Fruit fly (Drosophila melanogaster) whole organism, embryonic: ENCODE measurements around the gene CG15473.
A peak's percentile ranks its signal among the peaks of the same experiment; 100 is the strongest.

Source experiments
- Atf3 ChIP-seq: fragments of 200-800 bp; sonication (Bioruptor generic); optimal IDR thresholded peaks from 3 replicates; lab custom pipeline; 2016; ENCODE audit warnings: missing biosample characterization, missing genetic modification characterization
- CG10654 ChIP-seq: fragments of 200-800 bp; sonication (Bioruptor generic); optimal IDR thresholded peaks from 2 replicates; lab custom pipeline; 2016; ENCODE audit warnings: missing biosample characterization, missing genetic modification characterization
- CG12155 ChIP-seq: fragments of 200-800 bp; sonication (Bioruptor generic); optimal IDR thresholded peaks from 3 replicates; lab custom pipeline; 2016; ENCODE audit warnings: missing biosample characterization, missing genetic modification characterization
- CG14860 ChIP-seq: fragments of 200-800 bp; sonication (Bioruptor generic); IDR thresholded peaks from 3 replicates; pipeline ENCODE4 v1.3.6; 2022; ENCODE audit warnings: missing biosample characterization, missing genetic modification characterization; ENCODE audit not compliant: partially characterized antibody
- CG15269 ChIP-seq: fragments of 200-800 bp; sonication (Bioruptor generic); optimal IDR thresholded peaks from 2 replicates; lab custom pipeline; 2018; ENCODE audit warnings: missing biosample characterization, mild to moderate bottlenecking, missing genetic modification characterization, moderate library complexity
- CG17802 ChIP-seq: fragments of 200-800 bp; sonication (Bioruptor generic); optimal IDR thresholded peaks from 2 replicates; lab custom pipeline; 2018; ENCODE audit warnings: missing biosample characterization, mild to moderate bottlenecking, missing genetic modification characterization, moderate library complexity
- CG2116 ChIP-seq: fragments of 200-800 bp; sonication (Bioruptor generic); optimal IDR thresholded peaks from 3 replicates; lab custom pipeline; 2018; ENCODE audit warnings: missing biosample characterization, mild to moderate bottlenecking, missing genetic modification characterization
- CG2202 ChIP-seq: fragments of 200-800 bp; sonication (Bioruptor generic); optimal IDR thresholded peaks from 2 replicates; lab custom pipeline; 2018; ENCODE audit warnings: missing biosample characterization, mild to moderate bottlenecking, missing genetic modification characterization
- CG31441 ChIP-seq: fragments of 200-800 bp; sonication (Bioruptor generic); IDR thresholded peaks from 2 replicates; pipeline ENCODE4 v1.3.6; 2022; ENCODE audit warnings: missing biosample characterization, missing genetic modification characterization
- CG3407 ChIP-seq: fragments of 200-800 bp; sonication (Bioruptor generic); optimal IDR thresholded peaks from 2 replicates; lab custom pipeline; 2018; ENCODE audit warnings: missing biosample characterization, mild to moderate bottlenecking, missing genetic modification characterization
- CG3838 ChIP-seq: fragments of 200-800 bp; sonication (Bioruptor generic); optimal IDR thresholded peaks from 3 replicates; lab custom pipeline; 2016; ENCODE audit warnings: missing biosample characterization, missing genetic modification characterization
- CG4820 ChIP-seq: fragments of 200-800 bp; sonication (Bioruptor generic); optimal IDR thresholded peaks from 3 replicates; lab custom pipeline; 2016; ENCODE audit warnings: missing biosample characterization, missing genetic modification characterization
- CG6272 ChIP-seq: fragments of 200-800 bp; sonication (Bioruptor generic); IDR thresholded peaks from 2 replicates; pipeline ENCODE4 v1.3.6; 2022; ENCODE audit warnings: missing biosample characterization, missing genetic modification characterization
- CG8290 ChIP-seq, 3 experiments: fragments of 200-800 bp; sonication (Bioruptor generic); optimal IDR thresholded peaks; 2 replicates each; lab custom pipeline; 2016 to 2019; ENCODE audit warnings: missing biosample characterization in 3 of 3, missing genetic modification characterization in 3 of 3, mild to moderate bottlenecking in 2 of 3, moderate library complexity in 1 of 3
- CG9817 ChIP-seq: fragments of 200-800 bp; sonication (Bioruptor generic); optimal IDR thresholded peaks from 2 replicates; lab custom pipeline; 2018; ENCODE audit warnings: missing biosample characterization, mild to moderate bottlenecking, missing genetic modification characterization, moderate library complexity
- D ChIP-seq, 2 experiments: fragments of 200-800 bp in 1 of 2; fragments of >200 bp in 1 of 2; sonication (Bioruptor generic) in 1 of 2; optimal IDR thresholded peaks; 2 replicates in 1 of 2; 3 replicates in 1 of 2; lab custom pipeline; 2017; ENCODE audit warnings: mild to moderate bottlenecking in 1 of 2, missing biosample characterization in 1 of 2, missing genetic modification characterization in 1 of 2, missing genetic modification reagents in 1 of 2
- HHEX ChIP-seq: fragments of 200-800 bp; sonication (Bioruptor generic); optimal IDR thresholded peaks from 3 replicates; lab custom pipeline; 2017; ENCODE audit warnings: missing biosample characterization, mild to moderate bottlenecking, missing genetic modification characterization, missing genetic modification reagents
- HLH54F ChIP-seq: fragments of 200-800 bp; sonication (Bioruptor generic); optimal IDR thresholded peaks from 3 replicates; lab custom pipeline; 2016; ENCODE audit warnings: missing biosample characterization, missing genetic modification characterization
- Kr ChIP-seq: fragments of 200-800 bp; sonication (Bioruptor generic); optimal IDR thresholded peaks from 2 replicates; lab custom pipeline; 2017; ENCODE audit warnings: missing biosample characterization, mild to moderate bottlenecking, missing genetic modification characterization
- MTF-1 ChIP-seq: fragments of 200-800 bp; sonication (Bioruptor generic); optimal IDR thresholded peaks from 2 replicates; lab custom pipeline; 2018; ENCODE audit warnings: missing biosample characterization, mild to moderate bottlenecking, missing genetic modification characterization, borderline replicate concordance
- Med ChIP-seq: fragments of 200-800 bp; sonication (Bioruptor generic); peaks from one replicate; lab custom pipeline; 2016; ENCODE audit warnings: missing biosample characterization, missing genetic modification characterization, mild to moderate bottlenecking, inconsistent platforms, moderate library complexity
- Nf-YA ChIP-seq: fragments of 200-800 bp; sonication (Bioruptor generic); IDR thresholded peaks from 2 replicates; pipeline ENCODE4 v1.3.6; 2022; ENCODE audit warnings: missing biosample characterization, missing genetic modification characterization
- NfI ChIP-seq: fragments of 200-800 bp; sonication (Bioruptor generic); optimal IDR thresholded peaks from 3 replicates; lab custom pipeline; 2018; ENCODE audit warnings: missing biosample characterization, mild to moderate bottlenecking, missing genetic modification characterization, moderate library complexity
- Oaz ChIP-seq: fragments of 200-800 bp; sonication (Bioruptor generic); IDR thresholded peaks from 2 replicates; pipeline ENCODE4 v1.3.6; 2022; ENCODE audit warnings: missing biosample characterization, missing genetic modification characterization
- Optix ChIP-seq: fragments of 200-800 bp; sonication (Bioruptor generic); IDR thresholded peaks from 3 replicates; pipeline ENCODE4 v1.3.6; 2022; ENCODE audit warnings: missing biosample characterization, missing genetic modification characterization
- Sox100B ChIP-seq: fragments of 200-800 bp; sonication (Bioruptor generic); optimal IDR thresholded peaks from 3 replicates; lab custom pipeline; 2018; ENCODE audit warnings: missing biosample characterization, mild to moderate bottlenecking, missing genetic modification characterization
- Tbp ChIP-seq: fragments of >200 bp; optimal IDR thresholded peaks from 2 replicates; lab custom pipeline; 2018; ENCODE audit warnings: missing biosample characterization, missing genetic modification characterization
- Xbp1 ChIP-seq: fragments of 200-800 bp; sonication (Bioruptor generic); optimal IDR thresholded peaks from 3 replicates; lab custom pipeline; 2016; ENCODE audit warnings: missing biosample characterization, mild to moderate bottlenecking, missing genetic modification characterization
- ab ChIP-seq: fragments of 200-800 bp; sonication (Bioruptor generic); optimal IDR thresholded peaks from 2 replicates; lab custom pipeline; 2016; ENCODE audit warnings: missing biosample characterization, missing genetic modification characterization
- bigmax ChIP-seq: fragments of 200-800 bp; sonication (Bioruptor generic); optimal IDR thresholded peaks from 2 replicates; lab custom pipeline; 2018; ENCODE audit warnings: missing biosample characterization, mild to moderate bottlenecking, missing genetic modification characterization
- chinmo ChIP-seq: fragments of 200-800 bp; sonication (Bioruptor generic); IDR thresholded peaks from 4 replicates; pipeline ENCODE4 v1.3.6; 2022; ENCODE audit warnings: missing biosample characterization, missing genetic modification characterization; ENCODE audit not compliant: partially characterized antibody
- chm ChIP-seq: fragments of 200-800 bp; sonication (Bioruptor generic); IDR thresholded peaks from 2 replicates; pipeline ENCODE4 v1.3.6; 2022; ENCODE audit warnings: missing biosample characterization, missing genetic modification characterization
- corto ChIP-seq: fragments of 200-800 bp; sonication (Bioruptor generic); optimal IDR thresholded peaks from 2 replicates; lab custom pipeline; 2016; ENCODE audit warnings: missing biosample characterization, mild to moderate bottlenecking, missing genetic modification characterization, moderate library complexity
- da ChIP-seq: fragments of 200-800 bp; sonication (Bioruptor generic); optimal IDR thresholded peaks from 2 replicates; lab custom pipeline; 2016; ENCODE audit warnings: missing biosample characterization, missing genetic modification characterization
- dati ChIP-seq: fragments of 200-800 bp; sonication (Bioruptor generic); IDR thresholded peaks from 2 replicates; pipeline ENCODE4 v1.3.6; 2022; ENCODE audit warnings: missing biosample characterization, missing genetic modification characterization
- dimm ChIP-seq: fragments of 200-800 bp; sonication (Bioruptor generic); IDR thresholded peaks from 2 replicates; pipeline ENCODE4 v1.3.6; 2022; ENCODE audit warnings: missing biosample characterization, missing genetic modification characterization
- ftz-f1 ChIP-seq: fragments of 200-800 bp; sonication (Bioruptor generic); optimal IDR thresholded peaks from 2 replicates; lab custom pipeline; 2016; ENCODE audit warnings: missing biosample characterization, missing genetic modification characterization
- gsb ChIP-seq: fragments of 200-800 bp; sonication (Bioruptor generic); IDR thresholded peaks from 2 replicates; pipeline ENCODE4 v1.3.6; 2022; ENCODE audit warnings: missing biosample characterization, missing genetic modification characterization
- gsb-n ChIP-seq: fragments of 200-800 bp; sonication (Bioruptor generic); optimal IDR thresholded peaks from 3 replicates; lab custom pipeline; 2018; ENCODE audit warnings: missing biosample characterization, mild to moderate bottlenecking, missing genetic modification characterization
- jing ChIP-seq: fragments of 200-800 bp; sonication (Bioruptor generic); optimal IDR thresholded peaks from 2 replicates; lab custom pipeline; 2018; ENCODE audit warnings: missing biosample characterization, mild to moderate bottlenecking, missing genetic modification characterization
- kah ChIP-seq: fragments of 200-800 bp; sonication (Bioruptor generic); optimal IDR thresholded peaks from 2 replicates; lab custom pipeline; 2018; ENCODE audit warnings: missing biosample characterization, mild to moderate bottlenecking, missing genetic modification characterization
- org-1 ChIP-seq: fragments of 200-800 bp; sonication (Bioruptor generic); optimal IDR thresholded peaks from 2 replicates; lab custom pipeline; 2017; ENCODE audit warnings: missing biosample characterization, missing genetic modification characterization
- pfk ChIP-seq: fragments of 200-800 bp; sonication (Bioruptor generic); optimal IDR thresholded peaks from 2 replicates; lab custom pipeline; 2018; ENCODE audit warnings: missing biosample characterization, mild to moderate bottlenecking, missing genetic modification characterization, moderate library complexity
- sd ChIP-seq: fragments of 200-800 bp; sonication (Bioruptor generic); optimal IDR thresholded peaks from 3 replicates; lab custom pipeline; 2018; ENCODE audit warnings: missing biosample characterization, mild to moderate bottlenecking, missing genetic modification characterization, moderate library complexity
- sens ChIP-seq: fragments of 200-800 bp; sonication (Bioruptor generic); peaks from one replicate; lab custom pipeline; 2016; ENCODE audit warnings: missing biosample characterization, missing genetic modification characterization
- sens-2 ChIP-seq: fragments of 200-800 bp; sonication (Bioruptor generic); IDR thresholded peaks from 2 replicates; pipeline ENCODE4 v1.3.6; 2022; ENCODE audit warnings: missing biosample characterization, missing genetic modification characterization
- sqz ChIP-seq: fragments of 200-800 bp; sonication (Bioruptor generic); optimal IDR thresholded peaks from 3 replicates; lab custom pipeline; 2018; ENCODE audit warnings: missing biosample characterization, mild to moderate bottlenecking, missing genetic modification characterization
- ttk ChIP-seq: fragments of 200-800 bp; sonication (Bioruptor generic); IDR thresholded peaks from 2 replicates; pipeline ENCODE4 v2.1.2; 2022; ENCODE audit warnings: missing biosample characterization, missing genetic modification characterization
- vnd ChIP-seq: fragments of 200-800 bp; sonication (Bioruptor generic); IDR thresholded peaks from 3 replicates; pipeline ENCODE4 v1.3.6; 2022; ENCODE audit warnings: missing biosample characterization, missing genetic modification characterization; ENCODE audit not compliant: partially characterized antibody
- yki ChIP-seq: fragments of >200 bp; optimal IDR thresholded peaks from 3 replicates; lab custom pipeline; 2018

CG15473 gene

dm6 chrX:4678146-4678912, 24.0 kb upstream of the CG15473 start (continued):
- no peak for TF ChIP-seq CG3407 (GFP tag; lab: Kevin White, UChicago)
- no peak for TF ChIP-seq CG2116 (GFP tag; lab: Kevin White, UChicago)
- TF ChIP-seq CG17802 (tag; lab: Kevin White, UChicago): no peak
- TF ChIP-seq CG12155: no peak
- no peak for TF ChIP-seq Tbp (GFP tag; lab: Kevin White, UChicago)
- no peak for TF ChIP-seq ftz-f1
- TF ChIP-seq Optix (GFP tag; lab: Robert Waterston, UW): no peak
- TF ChIP-seq CG8290 (GFP tag; optimal IDR thresholded peaks at IDR 0.05; lab: Kevin White, UChicago): no peak
- TF ChIP-seq CG8290 (tag; optimal IDR thresholded peaks at IDR 0.05; lab: Kevin White, UChicago): no peak
- no peak for TF ChIP-seq kah (GFP tag; lab: Kevin White, UChicago)
- no peak for TF ChIP-seq bigmax
- TF ChIP-seq dimm: no peak
- TF ChIP-seq Kr (GFP tag; lab: Kevin White, UChicago): peak; percentile 45
- no peak for TF ChIP-seq MTF-1 (GFP tag; lab: Kevin White, UChicago)
- no peak for TF ChIP-seq CG4820
- TF ChIP-seq Oaz (GFP tag; lab: Robert Waterston, UW): no peak
- no peak for TF ChIP-seq jing (GFP tag; lab: Kevin White, UChicago)
- no peak for TF ChIP-seq ttk
- TF ChIP-seq Atf3 (GFP tag; lab: Kevin White, UChicago): no peak
- peak; percentile 51 for TF ChIP-seq sqz (GFP tag; lab: Kevin White, UChicago)
- TF ChIP-seq pfk: no peak
- no peak for TF ChIP-seq vnd
- TF ChIP-seq Sox100B (GFP tag; lab: Kevin White, UChicago): no peak
- no peak for TF ChIP-seq CG10654 (GFP tag; lab: Kevin White, UChicago)
- TF ChIP-seq gsb (GFP tag; lab: Robert Waterston, UW): no peak
- TF ChIP-seq org-1 (GFP tag; lab: Kevin White, UChicago): no peak
- TF ChIP-seq sens-2: no peak
- peak; percentile 58 for TF ChIP-seq D (optimal IDR thresholded peaks at IDR 0.05; lab: Kevin White, UChicago)
- no peak for TF ChIP-seq D (GFP tag; optimal IDR thresholded peaks at IDR 0.05; lab: Kevin White, UChicago)
- TF ChIP-seq corto (GFP tag; lab: Kevin White, UChicago): no peak
- TF ChIP-seq yki (lab: Kevin White, UChicago): no peak
- no peak for TF ChIP-seq Nf-YA
- TF ChIP-seq sens (GFP tag; lab: Kevin White, UChicago): peak; percentile 48
- TF ChIP-seq CG15269 (tag; lab: Kevin White, UChicago): no peak
- no peak for TF ChIP-seq da (GFP tag; lab: Kevin White, UChicago)
- peak; percentile 9 for TF ChIP-seq Xbp1 (GFP tag; lab: Kevin White, UChicago)
- no peak for TF ChIP-seq CG2202 (tag; lab: Kevin White, UChicago)
- peak; percentile 32 for TF ChIP-seq Med (GFP tag; lab: Kevin White, UChicago)
- TF ChIP-seq chm: 0 out of 2 replicates have a peak, but pooled peaks have one; percentile 7
- TF ChIP-seq CG31441 (GFP tag; lab: Robert Waterston, UW): no peak
- no peak for TF ChIP-seq HLH54F (GFP tag; lab: Kevin White, UChicago)
- TF ChIP-seq gsb-n: no peak
- TF ChIP-seq sd: peak; percentile 49
- TF ChIP-seq CG6272 (GFP tag; lab: Robert Waterston, UW): no peak
- TF ChIP-seq chinmo (GFP tag; lab: Robert Waterston, UW): 0 out of 4 replicates have a peak, but pooled peaks have one; percentile 26
- no peak for TF ChIP-seq CG9817 (tag; lab: Kevin White, UChicago)
- no peak for TF ChIP-seq dati (GFP tag; lab: Robert Waterston, UW)
- no peak for TF ChIP-seq HHEX (GFP tag; lab: Kevin White, UChicago)
- no peak for TF ChIP-seq CG14860 (GFP tag; lab: Robert Waterston, UW)
- TF ChIP-seq NfI (GFP tag; lab: Kevin White, UChicago): no peak
- TF ChIP-seq ab: no peak
- no peak for TF ChIP-seq CG3838 (GFP tag; lab: Kevin White, UChicago)
